Fruit fly (Drosophila melanogaster): ENCODE data around the gene CG7368.
A peak's percentile ranks its signal among the peaks of the same experiment; 100 is the strongest.

CG7368 gene

DNA sequence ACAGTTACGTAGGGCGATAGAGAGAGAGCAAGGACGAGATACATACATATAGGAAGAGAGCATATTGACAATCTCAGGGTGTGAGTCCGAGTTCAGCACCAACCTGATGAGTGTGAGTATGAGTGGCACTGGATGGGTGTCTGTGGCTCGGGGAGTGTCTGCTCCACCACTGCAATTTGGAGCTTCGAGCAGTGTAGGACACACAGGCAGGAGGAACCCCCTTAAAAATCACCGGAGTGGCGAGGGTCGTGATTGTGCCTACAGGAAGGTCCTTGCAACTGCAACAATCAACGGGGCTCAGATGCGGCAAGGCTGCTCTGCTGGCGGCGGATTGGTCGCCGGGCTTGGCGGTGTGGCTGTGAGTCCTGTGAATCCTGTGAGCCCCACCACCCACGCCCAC lies 5.2 kb upstream of the CG7368 start:
- TF ChIP-seq Trl (optimal IDR thresholded peaks at IDR 0.05) (peak; percentile 15 to 22), Trl (GFP tag; optimal IDR thresholded peaks at IDR 0.05) (no peak), CG2120 (GFP tag; optimal IDR thresholded peaks at IDR 0.05) (no peak)

DNA sequence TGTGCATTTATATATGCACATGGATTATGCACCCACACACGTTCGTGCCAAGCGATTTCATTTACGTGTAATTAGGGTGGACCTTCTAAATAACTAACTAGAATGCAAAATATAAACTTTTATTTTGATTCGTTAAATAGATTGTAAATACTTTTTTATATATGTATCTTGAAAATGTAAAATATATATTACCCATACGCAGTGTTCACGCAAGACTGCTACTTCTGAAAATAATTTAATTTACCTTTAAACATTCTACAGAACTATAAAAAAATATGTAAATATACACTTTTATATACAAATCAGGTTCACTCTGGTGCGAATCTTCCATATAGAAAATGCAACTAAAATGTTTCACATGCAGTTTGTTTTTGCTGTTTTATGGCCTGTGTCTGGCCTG lies 3.2 kb upstream of the CG7368 start:
- no peak for TF ChIP-seq emc (GFP tag; optimal IDR thresholded peaks at IDR 0.05)
- TF ChIP-seq eyg (GFP tag; optimal IDR thresholded peaks at IDR 0.05): no peak

DNA sequence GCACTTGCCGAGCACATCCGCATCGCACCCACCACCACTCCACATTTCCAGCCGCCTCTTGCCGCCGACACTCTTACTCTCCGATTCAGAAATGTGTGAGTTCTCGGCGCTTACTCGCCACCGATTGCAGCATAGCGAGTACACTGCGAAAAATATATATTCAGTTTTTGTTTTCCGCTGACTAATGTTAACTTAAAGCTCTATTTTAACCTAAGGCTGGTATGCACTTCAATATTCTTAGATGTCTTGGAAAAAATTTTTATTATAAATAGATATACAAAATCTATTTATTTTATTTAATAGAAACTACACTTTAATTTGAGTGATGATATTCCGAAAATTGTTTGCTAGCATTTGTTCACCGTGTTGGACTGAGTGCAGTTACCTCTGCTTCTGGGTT lies 2.3 kb downstream of the CG7368 start:
- no peak for TF ChIP-seq Usf (GFP tag; optimal IDR thresholded peaks at IDR 0.05)
- TF ChIP-seq Fer3 (tag; optimal IDR thresholded peaks at IDR 0.05): no peak
- TF ChIP-seq CG34376 (GFP tag; optimal IDR thresholded peaks at IDR 0.05): no peak
- TF ChIP-seq CG8765 (GFP tag; IDR thresholded peaks at IDR 0.05): no peak
- no peak for TF ChIP-seq CG7357 (GFP tag; IDR thresholded peaks at IDR 0.05)
- no peak for TF ChIP-seq CG34224 (GFP tag; IDR thresholded peaks at IDR 0.05; ENCODE audit: partially characterized antibody)
- TF ChIP-seq CG14710 (tag; optimal IDR thresholded peaks at IDR 0.05): no peak
- TF ChIP-seq CG6683 (GFP tag; optimal IDR thresholded peaks at IDR 0.05): no peak
- TF ChIP-seq lbe (GFP tag; optimal IDR thresholded peaks at IDR 0.05): no peak
- TF ChIP-seq vnd (GFP tag; IDR thresholded peaks at IDR 0.05; ENCODE audit: partially characterized antibody): no peak
- TF ChIP-seq CTCF (GFP tag; optimal IDR thresholded peaks at IDR 0.05): no peak
- TF ChIP-seq CG16863 (GFP tag; optimal IDR thresholded peaks at IDR 0.05): no peak
- TF ChIP-seq Six4 (GFP tag; optimal IDR thresholded peaks at IDR 0.05): no peak
- no peak for TF ChIP-seq CG32772 (GFP tag; IDR thresholded peaks at IDR 0.05)
- TF ChIP-seq Jarid2 (GFP tag; optimal IDR thresholded peaks at IDR 0.05): no peak
- no peak for TF ChIP-seq wor (GFP tag; IDR thresholded peaks at IDR 0.05)
- no peak for TF ChIP-seq lmd (GFP tag; IDR thresholded peaks at IDR 0.05)

DNA sequence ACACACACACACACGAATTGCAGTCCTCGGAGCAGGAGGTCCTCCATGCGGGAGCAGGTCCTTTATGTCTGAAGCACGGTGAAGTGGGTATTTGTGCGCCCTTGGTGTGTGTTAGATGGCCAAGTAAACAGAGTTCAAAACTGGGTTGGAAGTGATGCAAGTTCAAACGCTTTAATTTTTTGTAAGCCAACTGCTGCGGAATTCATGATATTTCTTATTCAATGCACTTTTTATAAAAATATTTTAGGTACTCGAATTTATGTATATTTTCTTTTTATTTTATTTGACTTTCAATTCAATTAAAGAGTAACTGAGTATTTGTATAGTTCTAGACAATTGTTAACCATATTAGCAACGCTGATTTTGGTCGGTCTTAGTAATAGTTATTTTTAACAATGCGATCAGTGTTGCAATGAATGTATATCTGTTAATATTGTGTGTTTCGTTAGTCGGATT lies 3.0 kb downstream of the CG7368 start, which contains the start of the genes CG14137 and CG46394:
Gene CG14137, minus strand, starts transcription at position 101 of the 456 bp plus-strand sequence.
Gene CG46394, plus strand, starts transcription at position 406 of the 456 bp plus-strand sequence.
- TF ChIP-seq fu2 (GFP tag; optimal IDR thresholded peaks at IDR 0.05) (no peak), CG2889 (GFP tag; IDR thresholded peaks at IDR 0.05) (0 out of 3 replicates have a peak, but pooled peaks have one; percentile 3), CG12299 (tag; optimal IDR thresholded peaks at IDR 0.05) (no peak)

DNA sequence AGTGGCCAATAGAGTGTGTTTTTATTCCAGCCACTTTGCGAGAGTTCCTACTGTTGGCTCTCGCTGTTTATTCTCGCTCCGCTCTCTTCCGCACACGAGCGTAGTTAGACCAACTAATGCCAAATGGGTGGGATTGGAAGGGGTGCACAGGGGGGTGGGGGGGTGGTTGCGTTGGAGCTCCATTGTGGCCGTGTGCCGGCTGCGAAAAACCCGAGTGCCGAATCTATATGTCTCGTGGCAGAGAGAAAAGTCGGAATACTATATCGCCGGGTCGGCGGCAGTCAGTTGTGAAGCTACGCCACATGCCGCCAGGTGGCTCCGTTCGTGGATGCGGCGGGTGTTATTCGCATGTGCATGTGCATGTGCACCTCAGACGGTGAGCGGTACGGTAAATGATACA lies 4.1 kb downstream of the CG7368 start:
- TF ChIP-seq org-1 (GFP tag; optimal IDR thresholded peaks at IDR 0.05): no peak
- TF ChIP-seq CG6272 (GFP tag; IDR thresholded peaks at IDR 0.05): peak; percentile 31; the same call in 1 of the 2 replicates
- TF ChIP-seq CG7357 (GFP tag; IDR thresholded peaks at IDR 0.05): 0 out of 3 replicates have a peak, but pooled peaks have one; percentile 32
- TF ChIP-seq yki (optimal IDR thresholded peaks at IDR 0.05): no peak
- TF ChIP-seq chinmo (GFP tag; IDR thresholded peaks at IDR 0.05; ENCODE audit: partially characterized antibody): 0 out of 4 replicates have a peak, but pooled peaks have one; percentile 21
- TF ChIP-seq ab (GFP tag; optimal IDR thresholded peaks at IDR 0.05): no peak
- TF ChIP-seq CG11456 (GFP tag; IDR thresholded peaks at IDR 0.05): 0 out of 3 replicates have a peak, but pooled peaks have one; percentile 47
- TF ChIP-seq gcm (GFP tag; optimal IDR thresholded peaks at IDR 0.05): no peak
- no peak for TF ChIP-seq CG10147 (GFP tag; optimal IDR thresholded peaks at IDR 0.05)
- no peak for TF ChIP-seq CG3838 (GFP tag; optimal IDR thresholded peaks at IDR 0.05)
- TF ChIP-seq CG32767 (GFP tag; IDR thresholded peaks at IDR 0.05): 0 out of 2 replicates have a peak, but pooled peaks have one; percentile 12
- TF ChIP-seq CTCF (GFP tag; optimal IDR thresholded peaks at IDR 0.05): peak; percentile 40
- TF ChIP-seq CoRest (tag; optimal IDR thresholded peaks at IDR 0.05): no peak
- no peak for TF ChIP-seq CG17829 (tag; optimal IDR thresholded peaks at IDR 0.05)
- no peak for TF ChIP-seq GATAe (GFP tag; conservative IDR thresholded peaks at IDR 0.05)
- no peak for TF ChIP-seq sqz (GFP tag; optimal IDR thresholded peaks at IDR 0.05)
- peak; percentile 82 for TF ChIP-seq crol (GFP tag; IDR thresholded peaks at IDR 0.05)
- TF ChIP-seq Deaf1 (tag; optimal IDR thresholded peaks at IDR 0.05): peak; percentile 85
- no peak for TF ChIP-seq CG34376 (GFP tag; optimal IDR thresholded peaks at IDR 0.05)
- no peak for TF ChIP-seq Dp (GFP tag; optimal IDR thresholded peaks at IDR 0.05)
- no peak for TF ChIP-seq CG15073 (GFP tag; optimal IDR thresholded peaks at IDR 0.05)
- TF ChIP-seq CG14965 (GFP tag; optimal IDR thresholded peaks at IDR 0.05; ENCODE audit: borderline replicate concordance): no peak
- TF ChIP-seq knrl (GFP tag; IDR thresholded peaks at IDR 0.05; ENCODE audit: partially characterized antibody): no peak
- TF ChIP-seq Drgx (GFP tag; IDR thresholded peaks at IDR 0.05): 0 out of 2 replicates have a peak, but pooled peaks have one; percentile 11

Measured in whole organism, embryonic.